Worm (Caenorhabditis elegans): ENCODE results near the gene hlh-26.

hlh-26 gene

ce11 chrII:5497541-5497940 is 36.0 kb downstream of the hlh-26 start (continued):
- TF ChIP-seq lsy-27 (tag; optimal IDR thresholded peaks at IDR 0.05; ENCODE audit: borderline replicate concordance, insufficient read depth) = no peak
- TF ChIP-seq ceh-27 (GFP tag; optimal IDR thresholded peaks at IDR 0.05) = no peak
- 0 out of 2 replicates have a peak, but pooled peaks have one; percentile 42 for TF ChIP-seq Y56A3A.18 (GFP tag; IDR thresholded peaks at IDR 0.05)
- no peak for TF ChIP-seq F37B4.10 (GFP tag; IDR thresholded peaks at IDR 0.05)
- TF ChIP-seq Y79H2A.3 (GFP tag; conservative IDR thresholded peaks at IDR 0.05) = no peak
- no peak for TF ChIP-seq mxl-1 (tag; optimal IDR thresholded peaks at IDR 0.05)
- no peak for TF ChIP-seq attf-6 (GFP tag; IDR thresholded peaks at IDR 0.05)

ce11 chrII:5496375-5496774 is 37.2 kb downstream of the hlh-26 start, which contains the start of gene F12A10.1:
F12A10.1 (plus strand) TSS chrII:5496540.
- no peak for TF ChIP-seq dox-1 (GFP tag; IDR thresholded peaks at IDR 0.05)
- TF ChIP-seq akir-1 (GFP tag; optimal IDR thresholded peaks at IDR 0.05) = no peak
- no peak for TF ChIP-seq snpc-3.4 (tag; optimal IDR thresholded peaks at IDR 0.05)
- TF ChIP-seq attf-6 (GFP tag; IDR thresholded peaks at IDR 0.05) = no peak
- no peak for TF ChIP-seq F55B11.4 (tag; optimal IDR thresholded peaks at IDR 0.05; ENCODE audit: borderline replicate concordance, insufficient read depth)
- TF ChIP-seq die-1 (tag; optimal IDR thresholded peaks at IDR 0.05) = no peak
- TF ChIP-seq ztf-25 (GFP tag; IDR thresholded peaks at IDR 0.05) = no peak
- TF ChIP-seq lsy-27 (tag; optimal IDR thresholded peaks at IDR 0.05; ENCODE audit: borderline replicate concordance, insufficient read depth) = no peak
- TF ChIP-seq mxl-1 (tag; optimal IDR thresholded peaks at IDR 0.05) = no peak
- TF ChIP-seq F57A8.1 (GFP tag; optimal IDR thresholded peaks at IDR 0.05) = no peak
- no peak for TF ChIP-seq athp-1 (tag; optimal IDR thresholded peaks at IDR 0.05)
- TF ChIP-seq snpc-1.1 (tag; optimal IDR thresholded peaks at IDR 0.05; ENCODE audit: insufficient read depth) = no peak
- TF ChIP-seq mcd-1 (GFP tag; IDR thresholded peaks at IDR 0.05) = no peak
- no peak for TF ChIP-seq hrde-1 (tag; optimal IDR thresholded peaks at IDR 0.05; ENCODE audit: borderline replicate concordance)
- no peak for TF ChIP-seq lin-54 (GFP tag; optimal IDR thresholded peaks at IDR 0.05)

- TF ChIP-seq nhr-27 (tag; optimal IDR thresholded peaks at IDR 0.05) = no peak
- TF ChIP-seq aptf-2 (GFP tag; conservative IDR thresholded peaks at IDR 0.05) = no peak
- no peak for TF ChIP-seq ceh-91 (GFP tag; IDR thresholded peaks at IDR 0.05)
- TF ChIP-seq unc-62 (GFP tag; optimal IDR thresholded peaks at IDR 0.05) = no peak
- TF ChIP-seq K12H6.12 (tag; optimal IDR thresholded peaks at IDR 0.05) = no peak
These were observed 39.1 kb downstream of the hlh-26 start, which contains the start of gene F12A10.6 for ce11 chrII:5494405-5494804. F12A10.6 (minus strand) TSS chrII:5494505.

ce11 chrII:5487844-5488243 is 45.7 kb downstream of the hlh-26 start, which contains the start of gene nep-5:
nep-5 (plus strand) TSS chrII:5488144.
- TF ChIP-seq hmg-20 (GFP tag; IDR thresholded peaks at IDR 0.05) (no peak), cebp-2 (GFP tag; IDR thresholded peaks at IDR 0.05) (no peak), ceh-79 (tag; optimal IDR thresholded peaks at IDR 0.05) (no peak), tlf-1 (GFP tag; optimal IDR thresholded peaks at IDR 0.05) (no peak)
